Worm (Caenorhabditis elegans) whole organism, mixed stage, embryonic: ENCODE data around the gene srd-25.

Experiments used
- elt-3 ChIP-seq: fragments of 150-350 bp; optimal IDR thresholded peaks from 2 replicates; lab custom pipeline; 2014; ENCODE audit warnings: missing biosample characterization, missing genetic modification characterization
- hlh-1 ChIP-seq: fragments of 150-350 bp; optimal IDR thresholded peaks from 2 replicates; lab custom pipeline; 2014; ENCODE audit warnings: missing biosample characterization, missing genetic modification reagents, missing genetic modification characterization
- lin-13 ChIP-seq: fragments of 150-350 bp; optimal IDR thresholded peaks from 2 replicates; lab custom pipeline; 2014; ENCODE audit warnings: missing biosample characterization, missing genetic modification characterization
- lin-32 ChIP-seq: fragments of 200-800 bp; sonication (Bioruptor generic); optimal IDR thresholded peaks from 2 replicates; lab custom pipeline; 2018; ENCODE audit warnings: mild to moderate bottlenecking, missing genetic modification characterization, missing compliant biosample characterization
- lsy-2 ChIP-seq: fragments of 150-350 bp; optimal IDR thresholded peaks from 2 replicates; lab custom pipeline; 2014; ENCODE audit warnings: missing biosample characterization, missing genetic modification characterization

DNA sequence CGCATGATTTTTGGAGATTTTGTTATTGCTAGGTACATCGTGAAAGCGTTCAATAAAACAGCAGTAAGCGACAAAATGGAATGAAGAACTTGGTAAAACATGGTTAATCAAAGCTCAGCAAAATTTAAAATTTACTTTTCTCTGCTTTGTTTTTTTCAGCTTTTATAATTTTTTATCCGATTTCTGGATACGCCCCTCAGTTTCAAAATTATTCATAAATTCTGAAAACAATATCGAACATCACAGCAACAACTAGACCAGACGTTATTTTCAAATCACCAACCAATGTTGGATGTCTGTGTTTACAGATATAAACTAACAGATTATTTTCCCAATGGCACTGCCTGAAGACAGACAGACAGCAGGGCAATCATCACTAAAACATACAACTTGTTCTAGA lies 2.8 kb downstream of the srd-25 start, which contains the start of gene srd-31:
- no peak for TF ChIP-seq lin-32 (GFP tag; lab: Kevin White, UChicago)
- no peak for TF ChIP-seq hlh-1 (tag; lab: Kevin White, UChicago)
- no peak for TF ChIP-seq elt-3 (tag; lab: Kevin White, UChicago)
- TF ChIP-seq lsy-2: no peak
- TF ChIP-seq lin-13 (tag; lab: Kevin White, UChicago): no peak
